Worm (Caenorhabditis elegans) whole organism, midembryonic: ENCODE results near the gene C04E12.5.

Source experiments
- flt-1 ChIP-seq: fragments of 200-800 bp; sonication (Bioruptor generic); IDR thresholded peaks from 2 replicates; pipeline ENCODE4 v1.3.6; 2022; ENCODE audit warnings: missing genetic modification characterization, missing compliant biosample characterization
- med-1 ChIP-seq: sonication (generic microtip); optimal IDR thresholded peaks from 2 replicates; lab custom pipeline; 2017; ENCODE audit warnings: missing genetic modification characterization, mild to moderate bottlenecking, missing compliant biosample characterization, antibody characterized with exemption, missing genetic modification reagents; ENCODE audit not compliant: insufficient read depth
- ref-1 ChIP-seq: fragments of 200-800 bp; sonication (Bioruptor generic); conservative IDR thresholded peaks from 2 replicates; pipeline ENCODE4 v1.3.6; 2022; ENCODE audit warnings: missing genetic modification reagents, missing genetic modification characterization, missing compliant biosample characterization
- ztf-23 ChIP-seq: fragments of 200-800 bp; sonication (Bioruptor generic); IDR thresholded peaks from 2 replicates; pipeline ENCODE4 v1.3.6; 2022; ENCODE audit warnings: missing genetic modification reagents, missing genetic modification characterization, missing compliant biosample characterization
- ztf-29 ChIP-seq: fragments of 200-800 bp; sonication (Bioruptor generic); IDR thresholded peaks from 2 replicates; pipeline ENCODE4 v1.3.6; 2022; ENCODE audit warnings: missing genetic modification reagents, missing genetic modification characterization, missing compliant biosample characterization

DNA sequence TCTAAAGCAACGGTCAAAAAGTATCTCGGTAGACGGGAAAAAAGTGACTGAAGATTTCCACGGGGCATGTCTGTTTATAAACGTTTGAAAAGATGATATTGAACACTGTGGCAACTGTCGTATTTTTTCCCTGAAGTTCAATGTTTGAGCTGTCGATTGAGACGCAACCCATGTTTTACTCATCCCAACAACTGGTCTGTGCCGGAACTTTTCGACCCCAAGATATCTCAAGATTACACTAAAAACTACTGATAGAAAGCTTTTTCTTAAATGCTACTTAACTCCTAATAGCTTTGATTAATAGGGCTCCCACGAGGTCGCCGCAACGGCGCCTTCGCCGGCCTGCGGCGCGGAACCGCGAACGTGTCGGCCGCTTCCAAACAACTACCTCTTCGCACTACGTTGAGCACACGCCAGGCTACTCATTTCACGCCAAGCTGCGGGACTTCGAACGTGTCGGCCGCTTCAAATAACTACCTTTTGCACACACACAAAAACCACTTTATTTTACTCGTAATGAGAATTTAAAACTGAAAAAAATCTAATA, 36.4 kb downstream of the C04E12.5 start, which contains the start of gene T20D4.15:
- TF ChIP-seq ztf-23 (GFP tag; lab: Robert Waterston, UW) (no peak), ref-1 (GFP tag; lab: Robert Waterston, UW) (no peak), med-1 (GFP tag; lab: Kevin White, UChicago) (no peak), ztf-29 (GFP tag; lab: Robert Waterston, UW) (no peak), flt-1 (GFP tag; lab: Robert Waterston, UW) (no peak)
